Fruit fly (Drosophila melanogaster) whole organism, wandering third instar larva: ENCODE data around the gene dnd.

Source experiments
- Abd-B ChIP-seq: fragments of >200 bp; optimal IDR thresholded peaks from 2 replicates; lab custom pipeline; 2017; ENCODE audit warnings: missing biosample characterization, missing genetic modification characterization
- CG32264 ChIP-seq: fragments of 200-800 bp; sonication (Bioruptor generic); optimal IDR thresholded peaks from 2 replicates; lab custom pipeline; 2016; ENCODE audit warnings: missing biosample characterization, missing genetic modification characterization
- CG9705 ChIP-seq: fragments of 200-800 bp; sonication (Bioruptor generic); optimal IDR thresholded peaks from 2 replicates; lab custom pipeline; 2018; ENCODE audit warnings: missing biosample characterization, mild to moderate bottlenecking, missing genetic modification characterization
- CrebA ChIP-seq: fragments of 200-800 bp; sonication (Bioruptor generic); optimal IDR thresholded peaks from 2 replicates; lab custom pipeline; 2016; ENCODE audit warnings: missing biosample characterization, mild to moderate bottlenecking, missing genetic modification characterization, borderline replicate concordance
- Dfd ChIP-seq: fragments of >200 bp; optimal IDR thresholded peaks from 2 replicates; lab custom pipeline; 2017; ENCODE audit warnings: missing biosample characterization, missing genetic modification characterization
- Dif ChIP-seq: fragments of 200-275, 200-300 bp; sonication (Bioruptor generic); optimal IDR thresholded peaks from 2 replicates; lab custom pipeline; 2018; ENCODE audit warnings: missing biosample characterization, missing genetic modification characterization; ENCODE audit not compliant: partially characterized antibody
- GATAd ChIP-seq: sonication (Bioruptor generic); optimal IDR thresholded peaks from 2 replicates; lab custom pipeline; 2016; ENCODE audit warnings: missing biosample characterization, missing genetic modification characterization
- HLH106 ChIP-seq: fragments of 200-800 bp; optimal IDR thresholded peaks from 3 replicates; lab custom pipeline; 2019; ENCODE audit warnings: missing biosample characterization, mild to moderate bottlenecking, missing genetic modification characterization, moderate library complexity
- Hnf4 ChIP-seq: fragments of 200-800 bp; sonication (Bioruptor generic); optimal IDR thresholded peaks from 2 replicates; lab custom pipeline; 2016; ENCODE audit warnings: missing biosample characterization, mild to moderate bottlenecking, missing genetic modification characterization
- Hr78 ChIP-seq: fragments of >200 bp; optimal IDR thresholded peaks from 2 replicates; lab custom pipeline; 2017; ENCODE audit warnings: missing biosample characterization, missing genetic modification characterization
- Hr83 ChIP-seq: fragments of 200-300 bp; sonication (Bioruptor generic); optimal IDR thresholded peaks from 2 replicates; lab custom pipeline; 2016; ENCODE audit warnings: missing biosample characterization, mild to moderate bottlenecking, missing genetic modification characterization, moderate library complexity; ENCODE audit not compliant: poor library complexity, severe bottlenecking
- Jra ChIP-seq: sonication (Bioruptor generic); optimal IDR thresholded peaks from 2 replicates; lab custom pipeline; 2016; ENCODE audit warnings: missing biosample characterization, missing genetic modification characterization
- Mio ChIP-seq: sonication (Bioruptor generic); optimal IDR thresholded peaks from 2 replicates; lab custom pipeline; 2016; ENCODE audit warnings: missing biosample characterization, missing genetic modification characterization
- Myc ChIP-seq: fragments of >200 bp; optimal IDR thresholded peaks from 2 replicates; lab custom pipeline; 2017
- N ChIP-seq: fragments of >200 bp; optimal IDR thresholded peaks from 2 replicates; lab custom pipeline; 2018; ENCODE audit warnings: missing biosample characterization, missing external identifiers, missing genetic modification characterization
- OdsH ChIP-seq: fragments of 200-800 bp; sonication (Bioruptor generic); optimal IDR thresholded peaks from 2 replicates; lab custom pipeline; 2016; ENCODE audit warnings: missing biosample characterization, mild to moderate bottlenecking, missing genetic modification characterization
- Rel ChIP-seq, 2 experiments: fragments of 200-800 bp; sonication (Bioruptor generic) in 1 of 2; optimal IDR thresholded peaks; 2 replicates in 1 of 2; 3 replicates in 1 of 2; lab custom pipeline; 2016 to 2019; ENCODE audit warnings: mild to moderate bottlenecking in 2 of 2, missing biosample characterization in 2 of 2, missing genetic modification characterization in 2 of 2, moderate library complexity in 1 of 2
- Sp1 ChIP-seq: fragments of 200-800 bp; sonication (Bioruptor generic); optimal IDR thresholded peaks from 3 replicates; lab custom pipeline; 2019; ENCODE audit warnings: missing biosample characterization, mild to moderate bottlenecking, missing genetic modification characterization, moderate library complexity
- Vsx2 ChIP-seq: fragments of 200-300, 225-300 bp; sonication (Bioruptor generic); optimal IDR thresholded peaks from 2 replicates; lab custom pipeline; 2018; ENCODE audit warnings: missing biosample characterization, missing genetic modification characterization; ENCODE audit not compliant: partially characterized antibody
- br ChIP-seq: fragments of 200-800 bp; sonication (Bioruptor generic); optimal IDR thresholded peaks from 2 replicates; lab custom pipeline; 2016; ENCODE audit warnings: missing biosample characterization, missing genetic modification characterization
- brk ChIP-seq: fragments of 200-800 bp; sonication (Bioruptor generic); optimal IDR thresholded peaks from 2 replicates; lab custom pipeline; 2016; ENCODE audit warnings: missing biosample characterization, mild to moderate bottlenecking, missing genetic modification characterization
- dl ChIP-seq, 2 experiments: fragments of 175-275, 200-275 bp in 1 of 2; fragments of 200-275 bp in 1 of 2; sonication (Bioruptor generic); optimal IDR thresholded peaks; lab custom pipeline; 2018; ENCODE audit warnings: mild to moderate bottlenecking in 2 of 2, missing biosample characterization in 2 of 2, missing genetic modification characterization in 2 of 2, moderate library complexity in 2 of 2; ENCODE audit not compliant: partially characterized antibody in 2 of 2, insufficient read depth in 1 of 2
- dmrt93B ChIP-seq: fragments of 200-800 bp; sonication (Bioruptor generic); optimal IDR thresholded peaks from 2 replicates; lab custom pipeline; 2018; ENCODE audit warnings: missing biosample characterization, mild to moderate bottlenecking, missing genetic modification characterization
- dsf ChIP-seq: sonication (Bioruptor generic); optimal IDR thresholded peaks from 2 replicates; lab custom pipeline; 2016; ENCODE audit warnings: missing biosample characterization, missing genetic modification characterization, borderline replicate concordance
- ey ChIP-seq: fragments of 200-800 bp; sonication (Bioruptor generic); optimal IDR thresholded peaks from 2 replicates; lab custom pipeline; 2016; ENCODE audit warnings: missing biosample characterization, missing genetic modification characterization
- foxo ChIP-seq, 2 experiments: fragments of 200-800 bp; sonication (Bioruptor generic); optimal IDR thresholded peaks; 2 replicates in 1 of 2; 3 replicates in 1 of 2; lab custom pipeline; 2016 to 2017; ENCODE audit warnings: missing biosample characterization in 2 of 2, missing genetic modification characterization in 2 of 2
- fru ChIP-seq: fragments of 200-800 bp; sonication (Bioruptor generic); optimal IDR thresholded peaks from 3 replicates; lab custom pipeline; 2016; ENCODE audit warnings: missing biosample characterization, mild to moderate bottlenecking, missing genetic modification characterization
- h ChIP-seq: fragments of 200-800 bp; sonication (Bioruptor generic); optimal IDR thresholded peaks from 3 replicates; lab custom pipeline; 2016; ENCODE audit warnings: missing biosample characterization, mild to moderate bottlenecking, missing genetic modification characterization
- jim ChIP-seq: fragments of 175-275, 200-325 bp; sonication (Bioruptor generic); optimal IDR thresholded peaks from 2 replicates; lab custom pipeline; 2016; ENCODE audit warnings: missing biosample characterization, mild to moderate bottlenecking, missing genetic modification characterization
- lola ChIP-seq: fragments of >200 bp; optimal IDR thresholded peaks from 2 replicates; lab custom pipeline; 2017; ENCODE audit warnings: missing biosample characterization, missing genetic modification characterization
- pan ChIP-seq: fragments of >200 bp; optimal IDR thresholded peaks from 2 replicates; lab custom pipeline; 2017
- psq ChIP-seq: fragments of 200-800 bp; sonication (Bioruptor generic); optimal IDR thresholded peaks from 3 replicates; lab custom pipeline; 2017; ENCODE audit warnings: missing biosample characterization, mild to moderate bottlenecking, missing genetic modification characterization, moderate library complexity
- rgr ChIP-seq: fragments of 200-800 bp; sonication (Bioruptor generic); optimal IDR thresholded peaks from 3 replicates; lab custom pipeline; 2016; ENCODE audit warnings: missing biosample characterization, mild to moderate bottlenecking, missing genetic modification characterization
- sage ChIP-seq: fragments of 200-800 bp; sonication (Bioruptor generic); optimal IDR thresholded peaks from 2 replicates; lab custom pipeline; 2016; ENCODE audit warnings: missing biosample characterization, mild to moderate bottlenecking, missing genetic modification characterization
- sv ChIP-seq: fragments of 200-800 bp; sonication (Bioruptor generic); optimal IDR thresholded peaks from 3 replicates; lab custom pipeline; 2016; ENCODE audit warnings: missing biosample characterization, missing genetic modification characterization
- tai ChIP-seq: sonication (Bioruptor generic); optimal IDR thresholded peaks from 2 replicates; lab custom pipeline; 2016; ENCODE audit warnings: missing biosample characterization, missing genetic modification characterization
- usp ChIP-seq: fragments of >200 bp; optimal IDR thresholded peaks from 2 replicates; lab custom pipeline; 2017; ENCODE audit warnings: missing biosample characterization, missing genetic modification characterization
- woc ChIP-seq: sonication (Bioruptor generic); optimal IDR thresholded peaks from 2 replicates; lab custom pipeline; 2016; ENCODE audit warnings: missing biosample characterization, mild to moderate bottlenecking, missing genetic modification characterization

dnd gene

DNA sequence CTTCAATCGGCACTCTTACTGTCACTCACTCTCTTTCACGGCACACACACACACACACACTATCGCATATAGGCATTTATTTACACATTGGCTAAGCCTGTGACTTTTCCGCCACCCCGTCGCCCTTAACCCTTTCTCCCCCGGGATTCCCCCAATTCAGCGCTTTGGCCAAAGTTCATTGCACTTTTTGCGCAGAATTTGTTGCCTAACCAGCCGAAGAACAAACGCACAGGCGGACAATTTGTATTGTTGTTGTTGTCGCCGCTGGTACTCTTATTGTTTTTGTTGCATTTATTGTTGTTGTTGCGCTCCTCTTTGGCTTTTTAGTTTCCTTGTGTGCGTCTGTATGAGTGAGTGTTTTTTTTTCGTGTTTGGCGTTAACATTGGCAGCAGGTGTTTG lies 11.6 kb upstream of the dnd start:
- TF ChIP-seq Rel (GFP tag; optimal IDR thresholded peaks at IDR 0.05; lab: Kevin White, UChicago) (no peak), Rel (tag; optimal IDR thresholded peaks at IDR 0.05; lab: Kevin White, UChicago) (peak; percentile 89), h (GFP tag; lab: Kevin White, UChicago) (no peak)

DNA sequence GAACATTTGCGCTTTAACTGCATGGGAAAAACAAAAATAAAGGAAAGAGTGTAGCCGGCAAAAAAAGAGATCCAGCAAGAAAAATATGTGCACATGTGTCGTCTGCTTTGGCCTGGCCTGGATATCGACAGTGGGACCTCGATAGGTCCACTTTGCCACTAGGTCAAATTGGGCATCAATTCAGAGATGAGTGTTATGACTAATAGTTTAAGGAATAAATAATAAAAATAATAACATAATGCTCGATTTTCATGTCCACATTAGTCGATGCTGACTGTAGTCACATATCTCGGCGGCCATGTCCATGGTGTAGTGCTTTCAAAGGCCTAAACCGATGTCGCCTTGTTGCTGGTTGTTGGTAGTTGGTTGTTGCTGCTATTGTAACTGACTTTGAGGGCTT lies 10.4 kb upstream of the dnd start:
- peak; percentile 83 for TF ChIP-seq rgr (GFP tag; lab: Kevin White, UChicago)
- no peak for TF ChIP-seq pan (lab: Kevin White, UChicago)
- no peak for TF ChIP-seq N (GFP tag; lab: Kevin White, UChicago)
- TF ChIP-seq Sp1 (GFP tag; lab: Kevin White, UChicago) = peak; percentile 82
- TF ChIP-seq Jra = peak; percentile 47
- TF ChIP-seq brk (GFP tag; lab: Kevin White, UChicago) = peak; percentile 39
- peak; percentile 78 for TF ChIP-seq psq (GFP tag; lab: Kevin White, UChicago)
- TF ChIP-seq CG32264 (GFP tag; lab: Kevin White, UChicago) = peak; percentile 60
- TF ChIP-seq OdsH (GFP tag; lab: Kevin White, UChicago) = peak; percentile 80
- TF ChIP-seq HLH106 (tag; lab: Kevin White, UChicago) = peak; percentile 90
- no peak for TF ChIP-seq usp (GFP tag; lab: Kevin White, UChicago)
- no peak for TF ChIP-seq Hr78 (GFP tag; lab: Kevin White, UChicago)
- no peak for TF ChIP-seq lola (GFP tag; lab: Kevin White, UChicago)
- no peak for TF ChIP-seq Abd-B
- no peak for TF ChIP-seq Vsx2 (GFP tag; lab: Kevin White, UChicago)
- TF ChIP-seq jim (GFP tag; lab: Kevin White, UChicago) = no peak
- peak; percentile 79 for TF ChIP-seq Hnf4
- peak; percentile 10 for TF ChIP-seq Hr83 (GFP tag; lab: Kevin White, UChicago)
- TF ChIP-seq CG9705 (GFP tag; lab: Kevin White, UChicago) = peak; percentile 79
- peak; percentile 56 for TF ChIP-seq dmrt93B
- TF ChIP-seq woc (GFP tag; lab: Kevin White, UChicago) = peak; percentile 73
- TF ChIP-seq Mio = no peak
- TF ChIP-seq ey (GFP tag; lab: Kevin White, UChicago) = peak; percentile 81
- TF ChIP-seq CrebA (GFP tag; lab: Kevin White, UChicago) = no peak
- TF ChIP-seq dl (GFP tag; optimal IDR thresholded peaks at IDR 0.05; lab: Kevin White, UChicago; ENCODE audit: insufficient read depth in 1 of 2, partially characterized antibody in 2 of 2) = no peak
- TF ChIP-seq Dfd (GFP tag; lab: Kevin White, UChicago) = no peak
- peak; percentile 87 for TF ChIP-seq fru
- TF ChIP-seq Dif (GFP tag; lab: Kevin White, UChicago) = no peak
- peak; percentile 91 for TF ChIP-seq h (GFP tag; lab: Kevin White, UChicago)
- no peak for TF ChIP-seq GATAd (GFP tag; lab: Kevin White, UChicago)
- no peak for TF ChIP-seq sv
- peak; percentile 65 for TF ChIP-seq tai (GFP tag; lab: Kevin White, UChicago)
- TF ChIP-seq br (GFP tag; lab: Kevin White, UChicago) = peak; percentile 83
- TF ChIP-seq Myc (lab: Kevin White, UChicago) = no peak
- peak; percentile 84 for TF ChIP-seq sage (GFP tag; lab: Kevin White, UChicago)
- TF ChIP-seq dsf (GFP tag; lab: Kevin White, UChicago) = peak; percentile 22
- peak; percentile 58 for TF ChIP-seq Rel (GFP tag; optimal IDR thresholded peaks at IDR 0.05; lab: Kevin White, UChicago)
- peak; percentile 58 for TF ChIP-seq Rel (tag; optimal IDR thresholded peaks at IDR 0.05; lab: Kevin White, UChicago)
- TF ChIP-seq foxo (GFP tag; optimal IDR thresholded peaks at IDR 0.05; lab: Kevin White, UChicago) = peak in 1 of 2 experiments; percentile 90
